Fruit fly (Drosophila melanogaster) whole organism, embryonic: ENCODE results near the gene CG10031.

Experiments
- ATbp ChIP-seq: fragments of 200-800 bp; sonication (Bioruptor generic); optimal IDR thresholded peaks from 2 replicates; lab custom pipeline; 2017; ENCODE audit warnings: missing biosample characterization, mild to moderate bottlenecking, missing genetic modification characterization, missing genetic modification reagents
- Antp ChIP-seq: fragments of 200-800 bp; sonication (Bioruptor generic); optimal IDR thresholded peaks from 3 replicates; lab custom pipeline; 2016; ENCODE audit warnings: missing biosample characterization, missing genetic modification characterization
- Atf6 ChIP-seq: fragments of 200-800 bp; sonication (Bioruptor generic); IDR thresholded peaks from 2 replicates; pipeline ENCODE4 v1.3.6; 2022; ENCODE audit warnings: missing biosample characterization, missing genetic modification characterization
- CG10267 ChIP-seq: fragments of 200-800 bp; sonication (Bioruptor generic); optimal IDR thresholded peaks from 2 replicates; lab custom pipeline; 2018; ENCODE audit warnings: missing biosample characterization, mild to moderate bottlenecking, missing genetic modification characterization, moderate library complexity
- CG10959 ChIP-seq: fragments of 200-800 bp; sonication (Bioruptor generic); IDR thresholded peaks from 2 replicates; pipeline ENCODE4 v1.3.6; 2022; ENCODE audit warnings: missing biosample characterization, missing genetic modification characterization
- CG14441 ChIP-seq: fragments of 200-800 bp; sonication (Bioruptor generic); IDR thresholded peaks from 2 replicates; pipeline ENCODE4 v1.3.6; 2022; ENCODE audit warnings: missing biosample characterization, missing genetic modification characterization
- CG17328 ChIP-seq: fragments of 200-800 bp; sonication (Bioruptor generic); IDR thresholded peaks from 2 replicates; pipeline ENCODE4 v1.3.6; 2022; ENCODE audit warnings: missing biosample characterization, missing genetic modification characterization
- CG2202 ChIP-seq: fragments of 200-800 bp; sonication (Bioruptor generic); optimal IDR thresholded peaks from 2 replicates; lab custom pipeline; 2018; ENCODE audit warnings: missing biosample characterization, mild to moderate bottlenecking, missing genetic modification characterization
- CG2712 ChIP-seq: fragments of 200-800 bp; optimal IDR thresholded peaks from 3 replicates; lab custom pipeline; 2019; ENCODE audit warnings: missing biosample characterization, mild to moderate bottlenecking, missing genetic modification characterization, moderate library complexity
- CG30431 ChIP-seq: fragments of 200-800 bp; sonication (Bioruptor generic); optimal IDR thresholded peaks from 2 replicates; lab custom pipeline; 2017; ENCODE audit warnings: missing biosample characterization, missing genetic modification characterization
- CG3065 ChIP-seq: fragments of 200-800 bp; sonication (Bioruptor generic); optimal IDR thresholded peaks from 2 replicates; lab custom pipeline; 2016; ENCODE audit warnings: missing biosample characterization, missing genetic modification characterization
- CG33557 ChIP-seq: fragments of 200-800 bp; sonication (Bioruptor generic); optimal IDR thresholded peaks from 2 replicates; lab custom pipeline; 2019; ENCODE audit warnings: missing biosample characterization, mild to moderate bottlenecking, missing genetic modification characterization, moderate library complexity
- CG34422 ChIP-seq: fragments of 200-800 bp; sonication (Bioruptor generic); IDR thresholded peaks from 3 replicates; pipeline ENCODE4 v1.3.6; 2022; ENCODE audit warnings: missing biosample characterization, missing genetic modification characterization
- CG3726 ChIP-seq: fragments of 200-800 bp; sonication (Bioruptor generic); IDR thresholded peaks from 3 replicates; pipeline ENCODE4, ENCODE4 v1.3.6; 2022; ENCODE audit warnings: missing biosample characterization, missing genetic modification characterization
- CG4820 ChIP-seq: fragments of 200-800 bp; sonication (Bioruptor generic); optimal IDR thresholded peaks from 3 replicates; lab custom pipeline; 2016; ENCODE audit warnings: missing biosample characterization, missing genetic modification characterization
- CG6689 ChIP-seq: fragments of 200-800 bp; sonication (Bioruptor generic); IDR thresholded peaks from 2 replicates; pipeline ENCODE4 v1.3.6; 2022; ENCODE audit warnings: missing biosample characterization, missing genetic modification characterization
- CG7839 ChIP-seq: fragments of 200-800 bp; sonication (Bioruptor generic); optimal IDR thresholded peaks from 3 replicates; lab custom pipeline; 2018; ENCODE audit warnings: missing biosample characterization, mild to moderate bottlenecking, missing genetic modification characterization, moderate library complexity
- CG8944 ChIP-seq: fragments of 200-800 bp; sonication (Bioruptor generic); optimal IDR thresholded peaks from 3 replicates; lab custom pipeline; 2016; ENCODE audit warnings: missing biosample characterization, missing genetic modification characterization
- CG9727 ChIP-seq: fragments of 200-800 bp; sonication (Bioruptor generic); optimal IDR thresholded peaks from 3 replicates; lab custom pipeline; 2017; ENCODE audit warnings: missing biosample characterization, mild to moderate bottlenecking, missing genetic modification characterization
- CHES-1-like ChIP-seq: fragments of 200-800 bp; sonication (Bioruptor generic); optimal IDR thresholded peaks from 2 replicates; lab custom pipeline; 2016; ENCODE audit warnings: missing biosample characterization, missing genetic modification characterization
- Dbx ChIP-seq: fragments of 200-800 bp; sonication (Bioruptor generic); IDR thresholded peaks from 3 replicates; pipeline ENCODE4 v1.3.6; 2022; ENCODE audit warnings: missing biosample characterization, missing genetic modification characterization
- Drgx ChIP-seq: fragments of 200-800 bp; sonication (Bioruptor generic); IDR thresholded peaks from 2 replicates; pipeline ENCODE4 v1.3.6; 2022; ENCODE audit warnings: missing biosample characterization, missing genetic modification characterization
- E2f1 ChIP-seq: fragments of 200-800 bp; sonication (Bioruptor generic); IDR thresholded peaks from 2 replicates; pipeline ENCODE4 v1.3.6; 2022; ENCODE audit warnings: missing biosample characterization, missing genetic modification characterization
- HHEX ChIP-seq: fragments of 200-800 bp; sonication (Bioruptor generic); optimal IDR thresholded peaks from 3 replicates; lab custom pipeline; 2017; ENCODE audit warnings: missing biosample characterization, mild to moderate bottlenecking, missing genetic modification characterization, missing genetic modification reagents
- HLH4C ChIP-seq: fragments of 200-800 bp; sonication (Bioruptor generic); IDR thresholded peaks from 3 replicates; pipeline ENCODE4 v1.3.6; 2022; ENCODE audit warnings: missing biosample characterization, missing genetic modification characterization; ENCODE audit not compliant: partially characterized antibody
- Hr3 ChIP-seq: fragments of 200-800 bp; sonication (Bioruptor generic); optimal IDR thresholded peaks from 3 replicates; lab custom pipeline; 2016; ENCODE audit warnings: missing biosample characterization, missing genetic modification characterization
- PHDP ChIP-seq: fragments of 200-800 bp; sonication (Bioruptor generic); optimal IDR thresholded peaks from 3 replicates; lab custom pipeline; 2018; ENCODE audit warnings: missing biosample characterization, mild to moderate bottlenecking, missing genetic modification characterization, moderate library complexity
- Xrp1 ChIP-seq: fragments of 200-800 bp; sonication (Bioruptor generic); IDR thresholded peaks from 2 replicates; pipeline ENCODE4 v1.3.6; 2022; ENCODE audit warnings: missing biosample characterization, missing genetic modification characterization
- az2 ChIP-seq: fragments of 200-800 bp; sonication (Bioruptor generic); optimal IDR thresholded peaks from 3 replicates; lab custom pipeline; 2016; ENCODE audit warnings: missing biosample characterization, missing genetic modification characterization
- dmrt11E ChIP-seq: fragments of 200-800 bp; sonication (Bioruptor generic); optimal IDR thresholded peaks from 3 replicates; lab custom pipeline; 2018; ENCODE audit warnings: missing biosample characterization, mild to moderate bottlenecking, missing genetic modification characterization, moderate library complexity
- dpn ChIP-seq, 2 experiments: fragments of 200-800 bp; sonication (Bioruptor generic); optimal IDR thresholded peaks; 3 replicates each; lab custom pipeline; 2016; ENCODE audit warnings: missing biosample characterization in 2 of 2, missing genetic modification characterization in 2 of 2
- esg ChIP-seq: fragments of 200-800 bp; sonication (Bioruptor generic); conservative IDR thresholded peaks from 2 replicates; pipeline ENCODE4 v1.3.6; 2022; ENCODE audit warnings: missing biosample characterization, missing genetic modification characterization
- gce ChIP-seq: fragments of 200-800 bp; sonication (Bioruptor generic); IDR thresholded peaks from 3 replicates; pipeline ENCODE4 v1.3.6; 2022; ENCODE audit warnings: missing biosample characterization, missing genetic modification characterization
- oc ChIP-seq: fragments of 200-800 bp; sonication (Bioruptor generic); optimal IDR thresholded peaks from 2 replicates; lab custom pipeline; 2018; ENCODE audit warnings: missing biosample characterization, mild to moderate bottlenecking, missing genetic modification characterization, moderate library complexity
- prd ChIP-seq, 3 experiments: fragments of >200 bp in 2 of 3; fragments of 200-800 bp in 1 of 3; sonication (Bioruptor generic) in 1 of 3; optimal IDR thresholded peaks in 2 of 3; IDR thresholded peaks in 1 of 3; 2 replicates in 2 of 3; 3 replicates in 1 of 3; pipeline versions ENCODE4 v1.3.6 to Lab custom; 2017 to 2022; ENCODE audit warnings: missing biosample characterization in 1 of 3, missing genetic modification characterization in 1 of 3
- row ChIP-seq: fragments of 200-800 bp; sonication (Bioruptor generic); IDR thresholded peaks from 3 replicates; pipeline ENCODE4 v1.3.6; 2022; ENCODE audit warnings: missing biosample characterization, missing genetic modification characterization
- sens ChIP-seq: fragments of 200-800 bp; sonication (Bioruptor generic); peaks from one replicate; lab custom pipeline; 2016; ENCODE audit warnings: missing biosample characterization, missing genetic modification characterization
- seq ChIP-seq: fragments of 200-800 bp; sonication (Bioruptor generic); IDR thresholded peaks from 2 replicates; pipeline ENCODE4 v1.3.6; 2022; ENCODE audit warnings: missing biosample characterization, missing genetic modification characterization
- sob ChIP-seq: fragments of 200-800 bp; sonication (Bioruptor generic); IDR thresholded peaks from 2 replicates; pipeline ENCODE4 v1.3.6; 2022; ENCODE audit warnings: missing biosample characterization, missing genetic modification characterization
- ssp ChIP-seq: fragments of 200-800 bp; sonication (Bioruptor generic); IDR thresholded peaks from 2 replicates; pipeline ENCODE4 v1.3.6; 2022; ENCODE audit warnings: missing biosample characterization, missing genetic modification characterization
- tap ChIP-seq: fragments of 200-800 bp; optimal IDR thresholded peaks from 3 replicates; lab custom pipeline; 2019; ENCODE audit warnings: missing biosample characterization, mild to moderate bottlenecking, missing genetic modification characterization, moderate library complexity
- tll ChIP-seq, 2 experiments: fragments of 200-800 bp in 1 of 2; fragments of >200 bp in 1 of 2; sonication (Bioruptor generic) in 1 of 2; optimal IDR thresholded peaks; 2 replicates each; lab custom pipeline; 2017 to 2019; ENCODE audit warnings: missing biosample characterization in 2 of 2, missing genetic modification characterization in 2 of 2, mild to moderate bottlenecking in 1 of 2, moderate library complexity in 1 of 2
- trem ChIP-seq: fragments of 200-800 bp; optimal IDR thresholded peaks from 3 replicates; lab custom pipeline; 2019; ENCODE audit warnings: missing biosample characterization, mild to moderate bottlenecking, missing genetic modification characterization, moderate library complexity
- ttk ChIP-seq: fragments of 200-800 bp; sonication (Bioruptor generic); IDR thresholded peaks from 2 replicates; pipeline ENCODE4 v2.1.2; 2022; ENCODE audit warnings: missing biosample characterization, missing genetic modification characterization
- unpg ChIP-seq: fragments of 200-800 bp; sonication (Bioruptor generic); optimal IDR thresholded peaks from 3 replicates; lab custom pipeline; 2018; ENCODE audit warnings: missing biosample characterization, mild to moderate bottlenecking, missing genetic modification characterization, moderate library complexity
- usp ChIP-seq: fragments of >200 bp; optimal IDR thresholded peaks from 2 replicates; lab custom pipeline; 2017; ENCODE audit warnings: missing biosample characterization, missing genetic modification characterization
- zen ChIP-seq: fragments of 200-800 bp; sonication (Bioruptor generic); optimal IDR thresholded peaks from 3 replicates; lab custom pipeline; 2018; ENCODE audit warnings: missing biosample characterization, mild to moderate bottlenecking, missing genetic modification characterization, moderate library complexity

CG10031 gene

dm6 chr2L:3692466-3692865, 6.4 kb downstream of the CG10031 start, which contains the start of gene CG16704:
CG16704 (minus strand) TSS chr2L:3692587.
- no peak for TF ChIP-seq esg (GFP tag; lab: Robert Waterston, UW)
- TF ChIP-seq, all 482 proteins: peak for 0

- no peak for TF ChIP-seq tll (GFP tag; optimal IDR thresholded peaks at IDR 0.05; lab: Kevin White, UChicago)
- peak; percentile 39 for TF ChIP-seq CG9727 (GFP tag; lab: Kevin White, UChicago)
- TF ChIP-seq dmrt11E = peak; percentile 65
- TF ChIP-seq dpn (GFP tag; optimal IDR thresholded peaks at IDR 0.05; lab: Kevin White, UChicago) = no peak
- TF ChIP-seq gce (GFP tag; lab: Robert Waterston, UW) = no peak
- peak; percentile 5 for TF ChIP-seq ATbp (GFP tag; lab: Kevin White, UChicago)
- TF ChIP-seq trem (tag; lab: Kevin White, UChicago) = no peak
- TF ChIP-seq CG6689 = 0 out of 2 replicates have a peak, but pooled peaks have one; percentile 16
- TF ChIP-seq HLH4C (GFP tag; lab: Robert Waterston, UW) = no peak
- peak; percentile 27 for TF ChIP-seq CG4820 (GFP tag; lab: Kevin White, UChicago)
- no peak for TF ChIP-seq CG14441 (GFP tag; lab: Robert Waterston, UW)
- TF ChIP-seq CG3726 (GFP tag; lab: Robert Waterston, UW) = no peak
- TF ChIP-seq CG3065 = no peak
- no peak for TF ChIP-seq Dbx (GFP tag; lab: Robert Waterston, UW)
- TF ChIP-seq zen (tag; lab: Kevin White, UChicago) = peak; percentile 40
- peak; percentile 20 for TF ChIP-seq az2 (GFP tag; lab: Kevin White, UChicago)
- no peak for TF ChIP-seq CHES-1-like
- no peak for TF ChIP-seq ssp
- no peak for TF ChIP-seq CG8944 (GFP tag; lab: Kevin White, UChicago)
- TF ChIP-seq CG30431 = peak; percentile 4
- TF ChIP-seq row = peak; percentile 37; the same call in 1 of the 3 replicates
- no peak for TF ChIP-seq HHEX (GFP tag; lab: Kevin White, UChicago)
- 0 out of 2 replicates have a peak, but pooled peaks have one; percentile 8 for TF ChIP-seq CG10959
- no peak for TF ChIP-seq usp
- no peak for TF ChIP-seq E2f1 (GFP tag; lab: Robert Waterston, UW)
- TF ChIP-seq Antp (GFP tag; lab: Kevin White, UChicago) = peak; percentile 5
- TF ChIP-seq ttk = peak; percentile 22; the same call in 1 of the 2 replicates
- TF ChIP-seq sens (GFP tag; lab: Kevin White, UChicago) = peak; percentile 84
- peak; percentile 16 for TF ChIP-seq CG10267 (tag; lab: Kevin White, UChicago)
- TF ChIP-seq Xrp1 (GFP tag; lab: Robert Waterston, UW) = peak; percentile 55; the same call in 1 of the 2 replicates
- TF ChIP-seq CG2712 (tag; lab: Kevin White, UChicago) = no peak
- TF ChIP-seq Atf6 (GFP tag; lab: Robert Waterston, UW) = no peak
- TF ChIP-seq unpg (GFP tag; lab: Kevin White, UChicago) = peak; percentile 21
- peak; percentile 10 for TF ChIP-seq oc
- TF ChIP-seq CG7839 (tag; lab: Kevin White, UChicago) = peak; percentile 25
- TF ChIP-seq sob (GFP tag; lab: Robert Waterston, UW) = no peak
- TF ChIP-seq prd (optimal IDR thresholded peaks at IDR 0.05; lab: Kevin White, UChicago) = no peak
- TF ChIP-seq prd (GFP tag; IDR thresholded peaks at IDR 0.05; lab: Robert Waterston, UW) = peak; percentile 62; the same call in 2 of the 3 replicates
- TF ChIP-seq CG2202 (tag; lab: Kevin White, UChicago) = peak; percentile 3
- 0 out of 3 replicates have a peak, but pooled peaks have one; percentile 26 for TF ChIP-seq CG34422 (GFP tag; lab: Robert Waterston, UW)
- peak; percentile 15 for TF ChIP-seq tap (tag; lab: Kevin White, UChicago)
- no peak for TF ChIP-seq Hr3
- TF ChIP-seq CG33557 = peak; percentile 10
- no peak for TF ChIP-seq Drgx (GFP tag; lab: Robert Waterston, UW)
- TF ChIP-seq CG17328 (GFP tag; lab: Robert Waterston, UW) = peak; percentile 29; the same call in 1 of the 2 replicates
- no peak for TF ChIP-seq PHDP (tag; lab: Kevin White, UChicago)
- TF ChIP-seq seq (GFP tag; lab: Robert Waterston, UW) = peak; percentile 84
These were observed 13.6 kb downstream of the CG10031 start for dm6 chr2L:3685139-3685851.
